Fruit fly (Drosophila melanogaster) whole organism, adult: Measurements from ENCODE around the gene CG3407.

Experiments
- CG11617 ChIP-seq: fragments of 200-800 bp; sonication (Bioruptor generic); optimal IDR thresholded peaks from 2 replicates; lab custom pipeline; 2017; ENCODE audit warnings: mild to moderate bottlenecking, missing biosample characterization, missing genetic modification reagents, missing genetic modification characterization
- CG12768 ChIP-seq: fragments of 200-800 bp; sonication (Bioruptor generic); optimal IDR thresholded peaks from 2 replicates; lab custom pipeline; 2017; ENCODE audit warnings: missing biosample characterization, missing genetic modification characterization, mild to moderate bottlenecking, moderate library complexity, missing genetic modification reagents
- CG14711 ChIP-seq: fragments of 200-800 bp; sonication (Bioruptor generic); optimal IDR thresholded peaks from 2 replicates; lab custom pipeline; 2018; ENCODE audit warnings: missing biosample characterization, mild to moderate bottlenecking, missing genetic modification characterization, moderate library complexity
- CG1620 ChIP-seq: fragments of 200-800 bp; sonication (Bioruptor generic); optimal IDR thresholded peaks from 2 replicates; lab custom pipeline; 2016; ENCODE audit warnings: missing biosample characterization, missing genetic modification characterization
- CG33017 ChIP-seq: fragments of 200-800 bp; sonication (Bioruptor generic); optimal IDR thresholded peaks from 2 replicates; lab custom pipeline; 2018; ENCODE audit warnings: missing biosample characterization, mild to moderate bottlenecking, missing genetic modification characterization, moderate library complexity
- CG5204 ChIP-seq: fragments of 200-800 bp; sonication (Bioruptor generic); optimal IDR thresholded peaks from 2 replicates; lab custom pipeline; 2016; ENCODE audit warnings: missing biosample characterization, missing genetic modification characterization
- CG7045 ChIP-seq: fragments of 200-800 bp; sonication (Bioruptor generic); optimal IDR thresholded peaks from 2 replicates; lab custom pipeline; 2017; ENCODE audit warnings: missing biosample characterization, mild to moderate bottlenecking, missing genetic modification characterization
- CG7101 ChIP-seq: fragments of 200-800 bp; sonication (Bioruptor generic); optimal IDR thresholded peaks from 2 replicates; lab custom pipeline; 2018; ENCODE audit warnings: missing biosample characterization, mild to moderate bottlenecking, missing genetic modification characterization, moderate library complexity
- Clk ChIP-seq: fragments of 200-800 bp; sonication (Bioruptor generic); optimal IDR thresholded peaks from 2 replicates; lab custom pipeline; 2017; ENCODE audit warnings: missing biosample characterization, missing genetic modification characterization
- Crg-1 ChIP-seq: fragments of 200-800 bp; sonication (Bioruptor generic); optimal IDR thresholded peaks from 2 replicates; lab custom pipeline; 2016; ENCODE audit warnings: missing biosample characterization, missing genetic modification characterization
- Hr96 ChIP-seq: fragments of 200-800 bp; sonication (Bioruptor generic); optimal IDR thresholded peaks from 2 replicates; lab custom pipeline; 2016; ENCODE audit warnings: missing biosample characterization, missing genetic modification characterization
- Mnt ChIP-seq: fragments of 200-800 bp; sonication (Bioruptor generic); optimal IDR thresholded peaks from 2 replicates; lab custom pipeline; 2016; ENCODE audit warnings: missing biosample characterization, mild to moderate bottlenecking, missing genetic modification characterization
- bab1 ChIP-seq: fragments of 200-800 bp; sonication (Bioruptor generic); optimal IDR thresholded peaks from 3 replicates; lab custom pipeline; 2019; ENCODE audit warnings: missing biosample characterization, mild to moderate bottlenecking, missing genetic modification characterization, moderate library complexity
- cic ChIP-seq: fragments of 200-800 bp; sonication (Bioruptor generic); optimal IDR thresholded peaks from 2 replicates; lab custom pipeline; 2017; ENCODE audit warnings: missing biosample characterization, mild to moderate bottlenecking, missing genetic modification characterization, moderate library complexity
- cnc ChIP-seq, 2 experiments: fragments of >200 bp; optimal IDR thresholded peaks; 2 replicates each; lab custom pipeline; 2017
- kay ChIP-seq: fragments of 200-800 bp; sonication (Bioruptor generic); peaks from one replicate; lab custom pipeline; 2016; ENCODE audit warnings: missing biosample characterization, missing genetic modification characterization, borderline replicate concordance
- ovo ChIP-seq: fragments of 200-800 bp; sonication (Bioruptor generic); optimal IDR thresholded peaks from 2 replicates; lab custom pipeline; 2016; ENCODE audit warnings: missing biosample characterization, missing genetic modification characterization
- pad ChIP-seq: fragments of 200-800 bp; sonication (Bioruptor generic); optimal IDR thresholded peaks from 3 replicates; lab custom pipeline; 2017; ENCODE audit warnings: missing biosample characterization, missing genetic modification characterization, mild to moderate bottlenecking, moderate library complexity, missing genetic modification reagents
- tj ChIP-seq: fragments of 200-800 bp; sonication (Bioruptor generic); optimal IDR thresholded peaks from 3 replicates; lab custom pipeline; 2017; ENCODE audit warnings: missing biosample characterization, mild to moderate bottlenecking, missing genetic modification characterization, moderate library complexity
- toe ChIP-seq: fragments of 200-800 bp; sonication (Bioruptor generic); optimal IDR thresholded peaks from 2 replicates; lab custom pipeline; 2016; ENCODE audit warnings: missing biosample characterization, missing genetic modification characterization

CG3407 gene

DNA sequence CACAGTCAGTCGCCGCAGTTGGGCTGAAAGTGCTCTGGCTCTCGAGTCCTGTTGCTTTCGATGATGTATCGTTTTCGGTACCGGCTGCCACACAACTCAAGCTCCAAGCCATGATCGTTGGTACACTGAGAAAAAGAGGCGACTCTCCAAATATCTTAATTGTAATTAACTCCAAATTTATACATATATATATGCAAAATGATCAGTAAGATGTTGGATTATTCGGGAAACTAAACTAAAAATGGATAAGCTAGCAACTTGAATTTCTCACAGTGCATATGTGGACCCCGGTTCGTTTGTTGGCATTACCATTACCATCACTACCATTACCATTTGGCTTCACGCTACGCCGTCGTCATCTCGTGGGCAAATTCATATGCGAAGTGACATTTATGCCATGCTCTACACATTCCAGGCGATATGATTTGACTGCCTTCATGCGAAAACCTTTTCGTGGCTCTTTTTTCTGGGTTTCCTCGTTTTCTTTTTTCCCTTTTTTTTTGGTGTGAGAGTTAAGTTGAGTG lies 40.4 kb upstream of the CG3407 start:
- TF ChIP-seq tj (GFP tag; lab: Kevin White, UChicago) = no peak
- no peak for TF ChIP-seq kay (GFP tag; lab: Kevin White, UChicago)
- no peak for TF ChIP-seq pad (GFP tag; lab: Kevin White, UChicago)
- no peak for TF ChIP-seq cic (GFP tag; lab: Kevin White, UChicago)
- TF ChIP-seq ovo = no peak
- TF ChIP-seq cnc (optimal IDR thresholded peaks at IDR 0.05; lab: Kevin White, UChicago) = no peak
- no peak for TF ChIP-seq CG7101 (tag; lab: Kevin White, UChicago)
- no peak for TF ChIP-seq toe (GFP tag; lab: Kevin White, UChicago)
- TF ChIP-seq CG5204 (GFP tag; lab: Kevin White, UChicago) = no peak
- TF ChIP-seq Mnt (GFP tag; lab: Kevin White, UChicago) = no peak
- no peak for TF ChIP-seq Hr96 (GFP tag; lab: Kevin White, UChicago)
- TF ChIP-seq bab1 (GFP tag; lab: Kevin White, UChicago) = no peak

DNA sequence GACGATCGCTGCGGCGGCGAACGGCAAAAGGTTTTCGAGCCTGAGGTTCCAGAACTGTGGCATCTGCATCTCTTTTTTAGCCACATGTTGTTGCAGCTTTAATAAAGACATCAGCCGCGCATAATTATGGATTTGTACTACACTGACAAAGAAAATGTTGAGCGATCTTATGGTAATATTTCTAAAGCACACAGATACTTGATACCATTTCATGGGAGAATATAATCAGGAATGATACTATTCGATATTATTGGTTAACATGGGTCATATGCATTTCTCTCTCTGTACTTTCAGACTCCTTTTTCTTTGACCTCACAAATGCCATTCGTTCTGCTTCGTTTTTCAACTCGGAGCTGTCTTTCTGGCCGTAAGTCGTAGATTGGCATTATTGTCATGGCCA lies 38.9 kb upstream of the CG3407 start:
- no peak for TF ChIP-seq cnc (optimal IDR thresholded peaks at IDR 0.05; lab: Kevin White, UChicago)
- TF ChIP-seq CG7045 (GFP tag; lab: Kevin White, UChicago) = no peak
- TF ChIP-seq Crg-1 (GFP tag; lab: Kevin White, UChicago) = no peak
- no peak for TF ChIP-seq Mnt (GFP tag; lab: Kevin White, UChicago)
- no peak for TF ChIP-seq cic (GFP tag; lab: Kevin White, UChicago)
- TF ChIP-seq Clk (GFP tag; lab: Kevin White, UChicago) = no peak
- no peak for TF ChIP-seq toe (GFP tag; lab: Kevin White, UChicago)
- TF ChIP-seq CG5204 (GFP tag; lab: Kevin White, UChicago) = no peak
- no peak for TF ChIP-seq ovo
- no peak for TF ChIP-seq CG1620 (GFP tag; lab: Kevin White, UChicago)
- no peak for TF ChIP-seq kay (GFP tag; lab: Kevin White, UChicago)
- TF ChIP-seq pad (GFP tag; lab: Kevin White, UChicago) = no peak
- no peak for TF ChIP-seq Hr96 (GFP tag; lab: Kevin White, UChicago)

DNA sequence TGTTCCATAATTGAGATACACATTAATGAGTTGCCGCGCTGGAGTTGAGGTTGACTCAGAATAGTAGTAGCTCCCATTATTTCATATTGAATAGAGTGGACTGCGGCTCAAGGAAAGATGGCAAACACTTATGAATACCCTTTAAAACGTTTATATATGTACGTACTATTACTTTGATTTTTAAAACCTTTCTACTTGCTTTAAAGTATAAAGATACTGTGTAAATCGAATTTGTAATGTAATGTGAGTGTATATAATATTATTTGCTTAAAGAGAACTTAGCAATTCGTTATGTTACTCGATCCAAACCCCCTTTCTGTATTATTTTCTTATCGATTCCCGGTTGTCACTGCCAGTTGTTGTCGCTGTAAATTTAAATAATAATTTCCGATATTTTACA lies 38.1 kb upstream of the CG3407 start:
- TF ChIP-seq Crg-1 (GFP tag; lab: Kevin White, UChicago) (no peak), CG5204 (GFP tag; lab: Kevin White, UChicago) (no peak), toe (GFP tag; lab: Kevin White, UChicago) (no peak), CG1620 (GFP tag; lab: Kevin White, UChicago) (no peak), cnc (optimal IDR thresholded peaks at IDR 0.05; lab: Kevin White, UChicago) (no peak), bab1 (GFP tag; lab: Kevin White, UChicago) (no peak), Hr96 (GFP tag; lab: Kevin White, UChicago) (no peak), ovo (no peak), CG7045 (GFP tag; lab: Kevin White, UChicago) (no peak), CG12768 (no peak), kay (GFP tag; lab: Kevin White, UChicago) (no peak)

DNA sequence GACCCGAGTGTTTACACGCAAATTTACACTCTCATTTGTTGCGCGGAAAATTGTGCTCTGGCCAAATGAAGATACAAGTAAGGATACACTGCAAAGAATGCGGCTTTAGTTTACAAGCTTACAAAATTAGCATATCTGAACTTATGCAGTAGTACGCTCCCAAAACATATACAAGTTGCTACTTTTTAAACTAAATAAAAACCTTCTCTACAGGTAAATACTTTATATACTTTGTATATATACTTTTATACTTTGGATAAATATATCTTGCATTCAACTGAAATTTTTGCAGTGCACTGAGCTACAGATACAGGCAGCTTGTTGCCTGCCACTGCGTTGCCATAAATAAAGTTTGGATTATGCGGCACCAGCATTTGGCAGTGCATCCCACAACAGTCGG lies 34.7 kb upstream of the CG3407 start:
- no peak for TF ChIP-seq CG7045 (GFP tag; lab: Kevin White, UChicago)
- no peak for TF ChIP-seq CG33017 (tag; lab: Kevin White, UChicago)
- TF ChIP-seq tj (GFP tag; lab: Kevin White, UChicago) = no peak
- no peak for TF ChIP-seq cnc (optimal IDR thresholded peaks at IDR 0.05; lab: Kevin White, UChicago)
- no peak for TF ChIP-seq ovo
- TF ChIP-seq CG5204 (GFP tag; lab: Kevin White, UChicago) = no peak
- TF ChIP-seq Crg-1 (GFP tag; lab: Kevin White, UChicago) = no peak

DNA sequence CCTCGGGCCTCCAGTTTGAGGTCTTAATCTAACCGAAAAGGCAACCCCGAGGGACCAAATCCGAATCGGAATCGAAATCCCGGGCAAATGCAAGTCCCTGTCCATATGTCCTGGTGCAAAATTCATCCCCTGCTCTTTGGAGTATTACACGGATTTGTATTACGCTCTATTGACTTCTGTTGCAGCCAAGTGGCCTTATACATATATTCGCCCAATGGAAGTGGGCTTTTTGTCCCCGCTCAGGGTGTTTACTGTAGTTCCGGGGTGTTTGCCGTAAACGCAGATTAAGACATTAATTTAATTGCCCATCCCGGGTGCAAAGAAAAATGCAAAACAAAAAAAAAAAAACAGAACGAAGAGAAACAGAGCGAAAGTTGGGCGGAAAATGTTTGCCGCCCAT lies 33.3 kb upstream of the CG3407 start:
- TF ChIP-seq bab1 (GFP tag; lab: Kevin White, UChicago) (no peak), Hr96 (GFP tag; lab: Kevin White, UChicago) (no peak), CG33017 (tag; lab: Kevin White, UChicago) (no peak), kay (GFP tag; lab: Kevin White, UChicago) (no peak), CG5204 (GFP tag; lab: Kevin White, UChicago) (no peak), CG1620 (GFP tag; lab: Kevin White, UChicago) (no peak), CG12768 (no peak)

DNA sequence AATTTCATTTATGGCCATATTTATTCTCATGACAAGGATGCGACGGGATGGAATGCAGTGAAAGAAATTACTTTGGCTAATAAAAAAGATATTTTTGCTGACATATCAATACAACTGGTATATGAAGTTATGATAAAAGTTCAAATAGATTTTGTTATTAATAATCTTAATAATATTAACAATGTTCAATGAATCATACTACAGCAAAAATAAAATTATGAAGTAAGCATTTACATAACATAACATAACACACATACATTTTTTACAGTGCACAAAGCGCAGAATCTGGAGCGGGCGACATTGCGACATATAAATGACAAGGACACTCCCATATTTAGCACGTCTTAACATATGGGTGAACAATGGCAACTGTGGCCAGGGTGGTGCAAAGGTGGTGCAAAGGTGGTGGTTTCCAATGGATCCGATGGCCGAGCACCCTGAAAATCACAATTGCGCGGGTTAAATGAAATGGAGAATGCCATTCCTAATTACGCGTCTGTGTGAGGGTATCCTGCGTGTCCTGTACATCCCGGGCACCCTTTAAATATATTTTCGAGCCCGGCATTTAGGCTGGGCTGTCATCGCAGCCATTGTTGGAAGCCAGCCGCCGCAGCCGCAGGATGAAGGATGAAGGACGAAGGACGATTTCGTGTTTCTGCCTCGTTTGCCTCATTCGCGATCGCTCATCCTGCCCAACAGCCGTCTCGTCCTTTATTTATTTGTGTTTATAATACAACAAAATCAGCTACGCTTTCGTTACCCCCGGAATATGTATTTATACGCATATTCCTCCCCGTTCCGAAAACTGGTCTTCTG lies 31.9 kb upstream of the CG3407 start:
- no peak for TF ChIP-seq CG5204 (GFP tag; lab: Kevin White, UChicago)

DNA sequence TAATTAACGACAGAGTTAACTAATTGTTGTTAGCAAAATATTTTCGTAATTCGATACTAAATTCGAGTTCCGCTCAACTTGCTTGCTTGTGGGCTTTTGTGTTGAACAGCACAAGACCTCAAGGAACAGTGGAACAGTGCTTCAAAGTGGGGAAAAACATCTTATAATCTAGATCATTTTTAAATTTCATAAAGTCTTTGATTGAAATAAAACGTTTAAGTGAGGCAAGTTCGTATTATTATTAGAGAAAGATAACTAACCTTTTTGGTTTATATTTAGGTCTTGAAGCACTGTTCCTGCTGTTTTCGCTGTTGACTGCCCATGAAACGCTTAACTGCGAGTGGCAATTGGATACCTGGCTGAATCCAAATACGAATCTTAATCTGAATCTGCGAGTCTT lies 30.9 kb upstream of the CG3407 start:
- TF ChIP-seq CG5204 (GFP tag; lab: Kevin White, UChicago) (no peak), CG11617 (no peak), cnc (optimal IDR thresholded peaks at IDR 0.05; lab: Kevin White, UChicago) (no peak), toe (GFP tag; lab: Kevin White, UChicago) (no peak), Mnt (GFP tag; lab: Kevin White, UChicago) (no peak), CG7045 (GFP tag; lab: Kevin White, UChicago) (no peak), tj (GFP tag; lab: Kevin White, UChicago) (no peak), Clk (GFP tag; lab: Kevin White, UChicago) (no peak), Hr96 (GFP tag; lab: Kevin White, UChicago) (no peak), CG1620 (GFP tag; lab: Kevin White, UChicago) (no peak), cic (GFP tag; lab: Kevin White, UChicago) (no peak), CG7101 (tag; lab: Kevin White, UChicago) (no peak), bab1 (GFP tag; lab: Kevin White, UChicago) (no peak), Crg-1 (GFP tag; lab: Kevin White, UChicago) (no peak), ovo (no peak), kay (GFP tag; lab: Kevin White, UChicago) (no peak), CG14711 (tag; lab: Kevin White, UChicago) (no peak), CG12768 (no peak)
